Worm (Caenorhabditis elegans) whole organism, midembryonic: ENCODE data around the gene C36A4.11.

ENCODE experiments used
- T22C8.4 ChIP-seq: fragments of 200-800 bp; sonication (Bioruptor generic); IDR thresholded peaks from 2 replicates; pipeline ENCODE4 v1.3.6; 2022; ENCODE audit warnings: missing genetic modification characterization, missing compliant biosample characterization
- cog-1 ChIP-seq: sonication (generic microtip); optimal IDR thresholded peaks from 2 replicates; lab custom pipeline; 2016; ENCODE audit warnings: missing genetic modification characterization, missing compliant biosample characterization
- flt-1 ChIP-seq: fragments of 200-800 bp; sonication (Bioruptor generic); IDR thresholded peaks from 2 replicates; pipeline ENCODE4 v1.3.6; 2022; ENCODE audit warnings: missing genetic modification characterization, missing compliant biosample characterization
- klf-2 ChIP-seq: fragments of 200-800 bp; sonication (Bioruptor generic); conservative IDR thresholded peaks from 2 replicates; pipeline ENCODE4 v1.3.6; 2022; ENCODE audit warnings: missing genetic modification reagents, missing genetic modification characterization, missing compliant biosample characterization
- med-1 ChIP-seq: sonication (generic microtip); optimal IDR thresholded peaks from 2 replicates; lab custom pipeline; 2017; ENCODE audit warnings: missing genetic modification characterization, mild to moderate bottlenecking, missing compliant biosample characterization, antibody characterized with exemption, missing genetic modification reagents; ENCODE audit not compliant: insufficient read depth
- ref-1 ChIP-seq: fragments of 200-800 bp; sonication (Bioruptor generic); conservative IDR thresholded peaks from 2 replicates; pipeline ENCODE4 v1.3.6; 2022; ENCODE audit warnings: missing genetic modification reagents, missing genetic modification characterization, missing compliant biosample characterization
- tab-1 ChIP-seq: fragments of 200-800 bp; sonication (Bioruptor generic); IDR thresholded peaks from 2 replicates; pipeline ENCODE4 v1.3.6; 2022; ENCODE audit warnings: missing genetic modification characterization, missing compliant biosample characterization
- ztf-23 ChIP-seq: fragments of 200-800 bp; sonication (Bioruptor generic); IDR thresholded peaks from 2 replicates; pipeline ENCODE4 v1.3.6; 2022; ENCODE audit warnings: missing genetic modification reagents, missing genetic modification characterization, missing compliant biosample characterization
- ztf-29 ChIP-seq: fragments of 200-800 bp; sonication (Bioruptor generic); IDR thresholded peaks from 2 replicates; pipeline ENCODE4 v1.3.6; 2022; ENCODE audit warnings: missing genetic modification reagents, missing genetic modification characterization, missing compliant biosample characterization

DNA sequence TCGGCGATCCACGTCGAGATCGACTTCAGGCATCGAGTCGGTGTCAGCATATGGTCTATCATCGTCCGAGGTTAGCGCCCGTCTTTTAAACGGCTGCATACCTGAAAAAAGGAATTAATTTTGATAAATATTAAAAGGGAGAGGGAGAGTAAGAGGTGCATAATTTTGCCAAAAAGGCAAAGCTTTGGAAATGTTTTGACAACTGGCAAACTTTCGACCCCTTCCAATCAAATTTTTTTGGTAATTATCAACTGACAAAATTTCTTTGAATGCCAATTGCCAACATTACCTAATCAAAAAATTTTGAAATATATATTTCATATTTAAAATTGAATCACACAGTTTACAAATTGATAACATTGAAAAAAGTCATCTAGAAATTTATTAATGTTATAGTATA is 20.8 kb upstream of the C36A4.11 start, which contains the start of gene dpy-27:
- TF ChIP-seq cog-1 (no peak), ref-1 (GFP tag; lab: Robert Waterston, UW) (no peak), T22C8.4 (GFP tag; lab: Robert Waterston, UW) (no peak), med-1 (GFP tag; lab: Kevin White, UChicago) (no peak), tab-1 (GFP tag; lab: Robert Waterston, UW) (no peak), klf-2 (GFP tag; lab: Robert Waterston, UW) (no peak), ztf-23 (GFP tag; lab: Robert Waterston, UW) (no peak), flt-1 (GFP tag; lab: Robert Waterston, UW) (no peak), ztf-29 (GFP tag; lab: Robert Waterston, UW) (no peak)
